Fruit fly (Drosophila melanogaster): Measurements from ENCODE around the gene CG33934.
A peak's percentile ranks its signal among the peaks of the same experiment; 100 is the strongest.

CG33934 gene

DNA sequence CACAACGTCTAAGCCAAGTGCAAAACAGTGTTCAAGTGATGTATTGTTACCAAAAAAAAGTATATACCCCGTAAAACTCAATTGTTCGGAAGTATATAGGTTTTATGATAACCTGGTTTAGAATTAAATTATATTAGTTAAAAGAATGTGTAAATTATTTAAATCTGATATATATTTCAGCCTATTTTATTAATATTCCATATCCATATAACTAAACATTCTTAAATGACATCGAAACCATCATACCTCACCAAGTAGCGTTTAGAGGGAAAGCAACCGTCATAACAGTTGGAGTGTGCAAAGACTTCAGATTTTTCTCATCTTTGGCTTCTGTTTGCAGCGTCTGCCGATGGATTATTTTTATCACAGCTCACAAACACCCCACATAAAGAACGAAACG is 43.1 kb upstream of the CG33934 start (continued):
- peak; percentile 73 for TF ChIP-seq Smox (GFP tag; optimal IDR thresholded peaks at IDR 0.05)
- TF ChIP-seq CG16779 (tag; optimal IDR thresholded peaks at IDR 0.05), result peak; percentile 46
- peak; percentile 87 for TF ChIP-seq CG32006 (GFP tag; optimal IDR thresholded peaks at IDR 0.05)
- peak; percentile 93 for TF ChIP-seq Eip78C (GFP tag)
- peak; percentile 10 for TF ChIP-seq CG8319 (GFP tag; optimal IDR thresholded peaks at IDR 0.05)
- TF ChIP-seq lz (GFP tag; optimal IDR thresholded peaks at IDR 0.05), result peak; percentile 62
- TF ChIP-seq ss (GFP tag; optimal IDR thresholded peaks at IDR 0.05), result peak; percentile 20 to 54
- peak; percentile 75 for TF ChIP-seq CG6792 (GFP tag; optimal IDR thresholded peaks at IDR 0.05)
- TF ChIP-seq svp (GFP tag), result peak; percentile 72
- TF ChIP-seq CG6163 (GFP tag; IDR thresholded peaks at IDR 0.05), result peak; percentile 80
- no peak for TF ChIP-seq Eip93F (GFP tag; optimal IDR thresholded peaks at IDR 0.05)
- peak; percentile 83 for TF ChIP-seq CG3032 (tag; optimal IDR thresholded peaks at IDR 0.05)
- TF ChIP-seq CG8632 (GFP tag; optimal IDR thresholded peaks at IDR 0.05), result peak; percentile 79
- peak; percentile 60 for TF ChIP-seq Hr39 (GFP tag; optimal IDR thresholded peaks at IDR 0.05)
- TF ChIP-seq acj6 (GFP tag; optimal IDR thresholded peaks at IDR 0.05), result peak; percentile 87
- peak; percentile 52 for TF ChIP-seq CG9139 (GFP tag; optimal IDR thresholded peaks at IDR 0.05)
- TF ChIP-seq Sox102F (GFP tag; optimal IDR thresholded peaks at IDR 0.05), result peak; percentile 72
- peak; percentile 40 for TF ChIP-seq vri (GFP tag; optimal IDR thresholded peaks at IDR 0.05)

DNA sequence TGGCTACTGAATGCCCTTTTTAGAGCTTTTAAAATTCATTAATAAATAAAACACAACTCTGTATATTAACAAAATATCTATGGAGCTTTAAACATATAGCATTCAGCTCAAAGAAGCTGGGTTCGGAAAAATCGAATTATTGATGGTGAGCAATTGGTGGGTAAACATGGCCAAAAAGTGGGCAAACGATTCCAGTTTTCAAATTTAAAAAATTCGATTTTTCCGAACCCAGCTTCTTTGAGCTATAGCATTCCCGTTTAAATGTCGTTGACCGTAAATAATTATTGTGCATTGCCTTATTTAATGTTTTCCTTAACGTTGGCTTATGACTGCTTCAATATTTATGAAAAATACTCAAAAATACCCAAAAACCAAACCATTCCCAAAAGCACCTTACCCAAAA is 41.0 kb upstream of the CG33934 start:
- no peak for TF ChIP-seq Ets96B (tag; optimal IDR thresholded peaks at IDR 0.05)
- no peak for TF ChIP-seq CG16779 (tag; optimal IDR thresholded peaks at IDR 0.05)
- TF ChIP-seq dsx (GFP tag; optimal IDR thresholded peaks at IDR 0.05; ENCODE audit: poor library complexity, severe bottlenecking), result no peak
- peak; percentile 44 for TF ChIP-seq CG3032 (tag; optimal IDR thresholded peaks at IDR 0.05)
- TF ChIP-seq Met (GFP tag; optimal IDR thresholded peaks at IDR 0.05), result peak; percentile 69
- peak; percentile 74 for TF ChIP-seq topi (GFP tag; optimal IDR thresholded peaks at IDR 0.05)
- peak; percentile 30 for TF ChIP-seq CG10669 (GFP tag; optimal IDR thresholded peaks at IDR 0.05)
- no peak for TF ChIP-seq CG6163 (GFP tag; IDR thresholded peaks at IDR 0.05)
- peak; percentile 77 for TF ChIP-seq Eip78C (GFP tag)
- TF ChIP-seq CG34406 (GFP tag; optimal IDR thresholded peaks at IDR 0.05), result peak; percentile 46
- no peak for TF ChIP-seq Hr38 (GFP tag; optimal IDR thresholded peaks at IDR 0.05)
- peak; percentile 39 for TF ChIP-seq Sox14 (GFP tag; optimal IDR thresholded peaks at IDR 0.05)
- TF ChIP-seq Hr4 (GFP tag; optimal IDR thresholded peaks at IDR 0.05), result peak; percentile 49
- TF ChIP-seq OdsH (GFP tag; optimal IDR thresholded peaks at IDR 0.05), result peak; percentile 10
- no peak for TF ChIP-seq CG6854 (GFP tag; optimal IDR thresholded peaks at IDR 0.05)
- TF ChIP-seq CG15336 (GFP tag; IDR thresholded peaks at IDR 0.05), result no peak
- TF ChIP-seq achi (GFP tag; optimal IDR thresholded peaks at IDR 0.05), result peak; percentile 35
- peak; percentile 71 for TF ChIP-seq esn (GFP tag; optimal IDR thresholded peaks at IDR 0.05)
- peak; percentile 64 for TF ChIP-seq Smox (GFP tag; optimal IDR thresholded peaks at IDR 0.05)
- TF ChIP-seq fd85E (GFP tag; optimal IDR thresholded peaks at IDR 0.05), result no peak
- TF ChIP-seq CG8119 (GFP tag; IDR thresholded peaks at IDR 0.05), result 0 out of 3 replicates have a peak, but pooled peaks have one; percentile 14
- no peak for TF ChIP-seq CG11762 (GFP tag; optimal IDR thresholded peaks at IDR 0.05; ENCODE audit: insufficient read depth)
- peak; percentile 34 for TF ChIP-seq CG6792 (GFP tag; optimal IDR thresholded peaks at IDR 0.05)
- peak in 1 of 2 experiments; percentile 49 for TF ChIP-seq ss (GFP tag; optimal IDR thresholded peaks at IDR 0.05)
- peak; percentile 23 for TF ChIP-seq fd59A (GFP tag; optimal IDR thresholded peaks at IDR 0.05)
- TF ChIP-seq CG11294 (GFP tag; IDR thresholded peaks at IDR 0.05), result no peak
- no peak for TF ChIP-seq CG1621 (tag; optimal IDR thresholded peaks at IDR 0.05)
- TF ChIP-seq salr (GFP tag; optimal IDR thresholded peaks at IDR 0.05), result peak in 1 of 2 experiments; percentile 55
- peak; percentile 59 for TF ChIP-seq CG31627 (GFP tag; optimal IDR thresholded peaks at IDR 0.05)
- peak; percentile 37 for TF ChIP-seq dac (GFP tag; optimal IDR thresholded peaks at IDR 0.05)
- peak; percentile 45 for TF ChIP-seq CG10631 (GFP tag; optimal IDR thresholded peaks at IDR 0.05)
- peak; percentile 44 for TF ChIP-seq net (GFP tag; optimal IDR thresholded peaks at IDR 0.05)
- TF ChIP-seq acj6 (GFP tag; optimal IDR thresholded peaks at IDR 0.05), result peak; percentile 41
- no peak for TF ChIP-seq Blimp-1 (GFP tag; optimal IDR thresholded peaks at IDR 0.05)
- peak; percentile 23 for TF ChIP-seq CG4318 (GFP tag; optimal IDR thresholded peaks at IDR 0.05)
- peak; percentile 59 for TF ChIP-seq Eip75B (GFP tag; optimal IDR thresholded peaks at IDR 0.05)
- TF ChIP-seq CG6808 (GFP tag; optimal IDR thresholded peaks at IDR 0.05), result peak; percentile 43
- TF ChIP-seq CG6276 (GFP tag; optimal IDR thresholded peaks at IDR 0.05), result no peak
- TF ChIP-seq CG11902 (GFP tag; optimal IDR thresholded peaks at IDR 0.05), result peak; percentile 24

Data from whole organism, prepupa.